Worm (Caenorhabditis elegans): Measurements from ENCODE around the gene lin-32.

- TF ChIP-seq nhr-237 (tag; optimal IDR thresholded peaks at IDR 0.05) (no peak), fkh-2 (tag; optimal IDR thresholded peaks at IDR 0.05) (no peak), lin-15B (tag; optimal IDR thresholded peaks at IDR 0.05) (no peak), ZK546.5 (tag; optimal IDR thresholded peaks at IDR 0.05) (no peak), nhr-77 (tag; optimal IDR thresholded peaks at IDR 0.05) (no peak), nhr-11 (tag; optimal IDR thresholded peaks at IDR 0.05) (no peak), fos-1 (tag; optimal IDR thresholded peaks at IDR 0.05) (no peak), pha-4 (tag; optimal IDR thresholded peaks at IDR 0.05) (no peak), ztf-11 (tag; optimal IDR thresholded peaks at IDR 0.05) (no peak), aly-2 (tag; optimal IDR thresholded peaks at IDR 0.05) (no peak)
Measured at ce11 chrX:2231346-2231745, 1.4 kb upstream of the lin-32 start.

All from whole organism, L3 larva.